Fruit fly (Drosophila melanogaster) whole organism, embryonic: ENCODE results near the gene Nepl13.

Experiments
- CG11093 ChIP-seq: fragments of 200-800 bp; sonication (Bioruptor generic); IDR thresholded peaks from 3 replicates; pipeline ENCODE4 v1.3.6; 2022; ENCODE audit warnings: missing biosample characterization, missing genetic modification characterization
- CG11504 ChIP-seq: fragments of 200-800 bp; sonication (Bioruptor generic); optimal IDR thresholded peaks from 3 replicates; lab custom pipeline; 2019; ENCODE audit warnings: missing biosample characterization, mild to moderate bottlenecking, missing genetic modification characterization, moderate library complexity
- CG12769 ChIP-seq: fragments of 200-800 bp; sonication (Bioruptor generic); optimal IDR thresholded peaks from 2 replicates; lab custom pipeline; 2019; ENCODE audit warnings: missing biosample characterization, mild to moderate bottlenecking, missing genetic modification characterization, moderate library complexity
- CG14014 ChIP-seq: fragments of 200-800 bp; sonication (Bioruptor generic); IDR thresholded peaks from 2 replicates; pipeline ENCODE4 v1.3.6; 2022; ENCODE audit warnings: missing biosample characterization, missing genetic modification characterization
- CG14710 ChIP-seq: fragments of 200-800 bp; sonication (Bioruptor generic); optimal IDR thresholded peaks from 3 replicates; lab custom pipeline; 2019; ENCODE audit warnings: missing biosample characterization, mild to moderate bottlenecking, missing genetic modification characterization, moderate library complexity
- CG1792 ChIP-seq: fragments of 200-800 bp; sonication (Bioruptor generic); optimal IDR thresholded peaks from 2 replicates; lab custom pipeline; 2016; ENCODE audit warnings: missing biosample characterization, missing genetic modification characterization
- CG18011 ChIP-seq: fragments of 200-800 bp; sonication (Bioruptor generic); optimal IDR thresholded peaks from 2 replicates; lab custom pipeline; 2017; ENCODE audit warnings: missing biosample characterization, missing genetic modification characterization, mild to moderate bottlenecking, moderate library complexity, missing genotype
- CG2199 ChIP-seq: fragments of 200-800 bp; sonication (Bioruptor generic); IDR thresholded peaks from 3 replicates; pipeline ENCODE4 v1.3.6; 2022; ENCODE audit warnings: missing biosample characterization, missing genetic modification characterization
- CG2875 ChIP-seq: fragments of 200-800 bp; sonication (Bioruptor generic); optimal IDR thresholded peaks from 2 replicates; lab custom pipeline; 2017; ENCODE audit warnings: missing biosample characterization, mild to moderate bottlenecking, missing genetic modification characterization, missing genetic modification reagents
- CG33213 ChIP-seq: fragments of 200-800 bp; sonication (Bioruptor generic); optimal IDR thresholded peaks from 3 replicates; lab custom pipeline; 2016; ENCODE audit warnings: missing biosample characterization, missing genetic modification characterization
- CG3726 ChIP-seq: fragments of 200-800 bp; sonication (Bioruptor generic); IDR thresholded peaks from 3 replicates; pipeline ENCODE4, ENCODE4 v1.3.6; 2022; ENCODE audit warnings: missing biosample characterization, missing genetic modification characterization
- CG6813 ChIP-seq: fragments of 200-800 bp; sonication (Bioruptor generic); optimal IDR thresholded peaks from 2 replicates; lab custom pipeline; 2017; ENCODE audit warnings: missing biosample characterization, missing genetic modification characterization, mild to moderate bottlenecking, moderate library complexity, missing genetic modification reagents
- CG7556 ChIP-seq: fragments of 200-800 bp; sonication (Bioruptor generic); optimal IDR thresholded peaks from 2 replicates; lab custom pipeline; 2017; ENCODE audit warnings: missing biosample characterization, mild to moderate bottlenecking, missing genetic modification characterization
- CG9817 ChIP-seq: fragments of 200-800 bp; sonication (Bioruptor generic); optimal IDR thresholded peaks from 2 replicates; lab custom pipeline; 2018; ENCODE audit warnings: missing biosample characterization, mild to moderate bottlenecking, missing genetic modification characterization, moderate library complexity
- Camta ChIP-seq: fragments of 200-800 bp; sonication (Bioruptor generic); optimal IDR thresholded peaks from 2 replicates; lab custom pipeline; 2016; ENCODE audit warnings: missing biosample characterization, missing genetic modification characterization
- CrebB ChIP-seq: fragments of 200-800 bp; sonication (Bioruptor generic); optimal IDR thresholded peaks from 3 replicates; lab custom pipeline; 2018; ENCODE audit warnings: missing biosample characterization, mild to moderate bottlenecking, missing genetic modification characterization
- Dll ChIP-seq: fragments of 200-800 bp; sonication (Bioruptor generic); IDR thresholded peaks from 4 replicates; pipeline ENCODE4 v1.3.6; 2022; ENCODE audit warnings: missing biosample characterization, missing genetic modification characterization; ENCODE audit not compliant: partially characterized antibody
- Dref ChIP-seq: fragments of 200-800 bp; sonication (Bioruptor generic); IDR thresholded peaks from 2 replicates; pipeline ENCODE4 v1.3.6; 2022; ENCODE audit warnings: missing biosample characterization, missing genetic modification characterization
- Drgx ChIP-seq: fragments of 200-800 bp; sonication (Bioruptor generic); IDR thresholded peaks from 2 replicates; pipeline ENCODE4 v1.3.6; 2022; ENCODE audit warnings: missing biosample characterization, missing genetic modification characterization
- MTF-1 ChIP-seq: fragments of 200-800 bp; sonication (Bioruptor generic); optimal IDR thresholded peaks from 2 replicates; lab custom pipeline; 2018; ENCODE audit warnings: missing biosample characterization, mild to moderate bottlenecking, missing genetic modification characterization, borderline replicate concordance
- Med ChIP-seq: fragments of 200-800 bp; sonication (Bioruptor generic); peaks from one replicate; lab custom pipeline; 2016; ENCODE audit warnings: missing biosample characterization, missing genetic modification characterization, mild to moderate bottlenecking, inconsistent platforms, moderate library complexity
- Meics ChIP-seq: fragments of 200-800 bp; sonication (Bioruptor generic); optimal IDR thresholded peaks from 2 replicates; lab custom pipeline; 2017; ENCODE audit warnings: missing biosample characterization, mild to moderate bottlenecking, missing genetic modification characterization
- Myb ChIP-seq: fragments of 200-800 bp; sonication (Bioruptor generic); optimal IDR thresholded peaks from 2 replicates; lab custom pipeline; 2016; ENCODE audit warnings: missing biosample characterization, missing genetic modification characterization
- NK7.1 ChIP-seq: fragments of 200-800 bp; sonication (Bioruptor generic); optimal IDR thresholded peaks from 3 replicates; lab custom pipeline; 2016; ENCODE audit warnings: missing biosample characterization, missing genetic modification characterization
- Oaz ChIP-seq: fragments of 200-800 bp; sonication (Bioruptor generic); IDR thresholded peaks from 2 replicates; pipeline ENCODE4 v1.3.6; 2022; ENCODE audit warnings: missing biosample characterization, missing genetic modification characterization
- Poxn ChIP-seq: fragments of 200-800 bp; sonication (Bioruptor generic); IDR thresholded peaks from 2 replicates; pipeline ENCODE4 v1.3.6; 2022; ENCODE audit warnings: missing biosample characterization, missing genetic modification characterization
- Six4 ChIP-seq: fragments of 200-800 bp; sonication (Bioruptor generic); optimal IDR thresholded peaks from 2 replicates; lab custom pipeline; 2016; ENCODE audit warnings: missing biosample characterization, missing genetic modification characterization
- Xrp1 ChIP-seq: fragments of 200-800 bp; sonication (Bioruptor generic); IDR thresholded peaks from 2 replicates; pipeline ENCODE4 v1.3.6; 2022; ENCODE audit warnings: missing biosample characterization, missing genetic modification characterization
- bsh ChIP-seq, 2 experiments: fragments of 200-800 bp; sonication (Bioruptor generic); optimal IDR thresholded peaks; 2 replicates each; lab custom pipeline; 2017 to 2018; ENCODE audit warnings: mild to moderate bottlenecking in 2 of 2, missing biosample characterization in 2 of 2, missing genetic modification characterization in 2 of 2, moderate library complexity in 1 of 2
- cato ChIP-seq: fragments of 200-800 bp; sonication (Bioruptor generic); optimal IDR thresholded peaks from 2 replicates; lab custom pipeline; 2016; ENCODE audit warnings: missing biosample characterization, missing genetic modification characterization, borderline replicate concordance
- ci ChIP-seq: fragments of 200-800 bp; sonication (Bioruptor generic); IDR thresholded peaks from 3 replicates; pipeline ENCODE4 v1.3.6; 2022; ENCODE audit warnings: missing biosample characterization, missing genetic modification characterization
- dati ChIP-seq: fragments of 200-800 bp; sonication (Bioruptor generic); IDR thresholded peaks from 2 replicates; pipeline ENCODE4 v1.3.6; 2022; ENCODE audit warnings: missing biosample characterization, missing genetic modification characterization
- gcm2 ChIP-seq: fragments of 200-800 bp; sonication (Bioruptor generic); optimal IDR thresholded peaks from 2 replicates; lab custom pipeline; 2016; ENCODE audit warnings: missing biosample characterization, missing genetic modification characterization
- gfzf ChIP-seq: fragments of 200-800 bp; sonication (Bioruptor generic); optimal IDR thresholded peaks from 2 replicates; lab custom pipeline; 2016; ENCODE audit warnings: missing biosample characterization, mild to moderate bottlenecking, missing genetic modification characterization, moderate library complexity
- hbn ChIP-seq: fragments of 200-800 bp; sonication (Bioruptor generic); IDR thresholded peaks from 2 replicates; pipeline ENCODE4 v1.3.6; 2022; ENCODE audit warnings: missing biosample characterization, missing genetic modification characterization; ENCODE audit not compliant: partially characterized antibody
- ind ChIP-seq: fragments of 200-800 bp; sonication (Bioruptor generic); optimal IDR thresholded peaks from 3 replicates; lab custom pipeline; 2016; ENCODE audit warnings: missing biosample characterization, missing genetic modification characterization
- mam ChIP-seq: fragments of 200-800 bp; sonication (Bioruptor generic); optimal IDR thresholded peaks from 3 replicates; lab custom pipeline; 2016; ENCODE audit warnings: missing biosample characterization, missing genetic modification characterization
- nau ChIP-seq: fragments of 200-800 bp; sonication (Bioruptor generic); optimal IDR thresholded peaks from 3 replicates; lab custom pipeline; 2017; ENCODE audit warnings: missing biosample characterization, mild to moderate bottlenecking, missing genetic modification characterization, missing genetic modification reagents
- nerfin-2 ChIP-seq: fragments of 200-800 bp; sonication (Bioruptor generic); IDR thresholded peaks from 2 replicates; pipeline ENCODE4 v1.3.6; 2022; ENCODE audit warnings: missing biosample characterization, missing genetic modification characterization; ENCODE audit not compliant: partially characterized antibody
- onecut ChIP-seq: fragments of 200-800 bp; sonication (Bioruptor generic); IDR thresholded peaks from 2 replicates; pipeline ENCODE4 v1.3.6; 2022; ENCODE audit warnings: missing biosample characterization, missing genetic modification characterization
- phol ChIP-seq: fragments of 200-800 bp; sonication (Bioruptor generic); optimal IDR thresholded peaks from 3 replicates; lab custom pipeline; 2018; ENCODE audit warnings: missing biosample characterization, mild to moderate bottlenecking, missing genetic modification characterization, moderate library complexity
- sob ChIP-seq: fragments of 200-800 bp; sonication (Bioruptor generic); IDR thresholded peaks from 2 replicates; pipeline ENCODE4 v1.3.6; 2022; ENCODE audit warnings: missing biosample characterization, missing genetic modification characterization
- sr ChIP-seq: fragments of 200-800 bp; sonication (Bioruptor generic); IDR thresholded peaks from 3 replicates; pipeline ENCODE4 v1.3.6; 2022; ENCODE audit warnings: missing biosample characterization, missing genetic modification characterization
- trem ChIP-seq: fragments of 200-800 bp; optimal IDR thresholded peaks from 3 replicates; lab custom pipeline; 2019; ENCODE audit warnings: missing biosample characterization, mild to moderate bottlenecking, missing genetic modification characterization, moderate library complexity
- vvl ChIP-seq: fragments of 200-800 bp; sonication (Bioruptor generic); IDR thresholded peaks from 2 replicates; pipeline ENCODE4 v1.3.6; 2022; ENCODE audit warnings: missing biosample characterization, missing genetic modification characterization
- wek ChIP-seq: fragments of 200-800 bp; sonication (Bioruptor generic); optimal IDR thresholded peaks from 3 replicates; lab custom pipeline; 2018; ENCODE audit warnings: missing biosample characterization, mild to moderate bottlenecking, missing genetic modification characterization, moderate library complexity
- zfh2 ChIP-seq: fragments of 200-800 bp; sonication (Bioruptor generic); optimal IDR thresholded peaks from 2 replicates; lab custom pipeline; 2016; ENCODE audit warnings: missing biosample characterization, missing genetic modification characterization

Gene Nepl13

DNA sequence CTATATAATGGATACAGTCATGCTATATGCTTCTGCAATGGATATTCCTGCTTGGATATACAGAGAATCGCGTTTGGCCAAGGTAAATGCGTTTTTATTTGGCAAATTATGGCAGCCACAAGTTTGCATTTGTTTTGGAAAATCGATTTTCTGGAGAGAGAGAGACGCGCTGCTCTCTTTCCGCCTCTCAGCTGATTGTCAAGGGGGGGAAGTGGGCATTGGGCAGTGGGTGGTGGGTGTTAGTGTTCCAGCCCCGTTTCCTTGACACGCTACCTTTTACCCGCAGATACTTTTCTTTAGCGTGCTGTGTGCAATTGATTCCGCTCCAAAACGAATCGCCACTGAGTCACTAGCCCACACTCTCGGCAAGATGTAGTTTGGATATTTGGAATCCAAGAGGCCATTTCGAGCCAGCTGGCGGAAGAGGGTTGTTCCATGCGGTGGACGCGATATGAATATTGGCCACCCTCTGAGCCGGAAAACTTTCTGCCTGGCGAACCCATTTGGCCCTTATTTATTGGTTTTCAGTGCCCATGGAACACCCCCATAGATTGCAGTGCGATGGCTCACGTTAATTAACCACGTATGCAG is 5.6 kb downstream of the Nepl13 start (continued):
- TF ChIP-seq MTF-1 (GFP tag; lab: Kevin White, UChicago) (peak; percentile 58), phol (no peak), Med (GFP tag; lab: Kevin White, UChicago) (peak; percentile 68), CG2199 (GFP tag; lab: Robert Waterston, UW) (0 out of 3 replicates have a peak, but pooled peaks have one; percentile 55), Camta (GFP tag; lab: Kevin White, UChicago) (no peak), onecut (GFP tag; lab: Robert Waterston, UW) (peak; percentile 99), trem (tag; lab: Kevin White, UChicago) (no peak), sr (peak; percentile 46; the same call in 1 of the 3 replicates), CG3726 (GFP tag; lab: Robert Waterston, UW) (no peak), Xrp1 (GFP tag; lab: Robert Waterston, UW) (no peak), CG11504 (tag; lab: Kevin White, UChicago) (no peak), hbn (GFP tag; lab: Robert Waterston, UW) (no peak), gfzf (GFP tag; lab: Kevin White, UChicago) (no peak), ci (GFP tag; lab: Robert Waterston, UW) (no peak), sob (GFP tag; lab: Robert Waterston, UW) (0 out of 2 replicates have a peak, but pooled peaks have one; percentile 25), gcm2 (GFP tag; lab: Kevin White, UChicago) (no peak), Meics (GFP tag; lab: Kevin White, UChicago) (no peak), cato (GFP tag; lab: Kevin White, UChicago) (no peak), Drgx (GFP tag; lab: Robert Waterston, UW) (0 out of 2 replicates have a peak, but pooled peaks have one; percentile 8)

DNA sequence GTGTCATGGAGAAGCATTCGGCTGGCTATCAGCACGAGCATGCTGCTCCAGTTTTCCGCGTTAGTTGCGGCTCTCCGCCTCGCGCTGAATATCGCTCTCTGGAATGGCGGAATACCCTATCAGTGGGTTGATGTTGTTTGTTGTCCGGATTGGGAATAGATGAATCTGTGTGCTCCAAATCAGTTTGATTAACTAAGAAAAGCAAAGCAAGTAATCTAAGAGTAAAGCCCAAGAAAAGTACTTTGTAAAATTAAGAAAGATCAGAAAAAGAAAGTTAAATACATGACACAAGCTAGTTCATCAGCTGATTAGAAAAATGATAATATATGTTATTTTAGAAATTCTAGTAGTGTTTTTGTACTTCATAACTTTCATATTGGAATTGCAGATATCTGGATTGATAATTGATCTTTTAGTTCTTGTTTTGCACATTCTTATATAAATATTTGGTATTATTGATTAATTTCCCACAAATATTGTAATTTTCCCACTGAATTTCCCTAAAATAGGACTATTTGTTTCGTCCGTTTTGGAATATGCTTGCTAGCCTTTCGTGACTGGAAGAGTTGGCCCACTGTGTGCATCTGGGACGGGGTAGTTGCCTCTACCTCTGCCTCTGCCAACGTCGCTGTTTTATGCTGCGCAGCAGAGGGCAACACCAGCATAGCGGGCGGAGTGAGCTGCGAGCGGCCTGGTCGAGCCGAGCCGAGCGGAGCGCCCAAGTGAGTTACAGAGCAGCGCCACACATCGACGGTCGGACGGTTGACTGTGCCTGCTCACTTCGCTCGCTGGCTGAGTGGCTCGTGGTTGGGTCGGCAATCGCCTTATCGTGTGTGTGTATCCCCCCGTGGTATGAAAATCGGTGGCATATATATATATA is 6.7 kb downstream of the Nepl13 start:
- peak; percentile 35 for TF ChIP-seq CG12769 (tag; lab: Kevin White, UChicago)
- TF ChIP-seq CG14710 (tag; lab: Kevin White, UChicago): peak; percentile 40
- peak; percentile 58 for TF ChIP-seq zfh2 (GFP tag; lab: Kevin White, UChicago)
- TF ChIP-seq CG1792: peak; percentile 1
- peak; percentile 67 for TF ChIP-seq Six4 (GFP tag; lab: Kevin White, UChicago)
- peak; percentile 38 for TF ChIP-seq vvl (GFP tag; lab: Robert Waterston, UW)
- no peak for TF ChIP-seq nau
- TF ChIP-seq CG7556 (GFP tag; lab: Kevin White, UChicago): peak; percentile 89
- TF ChIP-seq CrebB (tag; lab: Kevin White, UChicago): peak; percentile 11
- TF ChIP-seq CG6813 (GFP tag; lab: Kevin White, UChicago): peak; percentile 51
- TF ChIP-seq CG2875 (GFP tag; lab: Kevin White, UChicago): no peak
- peak; percentile 17 for TF ChIP-seq Myb (GFP tag; lab: Kevin White, UChicago)
- TF ChIP-seq wek (GFP tag; lab: Kevin White, UChicago): no peak
- TF ChIP-seq ind: peak; percentile 50
- TF ChIP-seq Poxn (GFP tag; lab: Robert Waterston, UW): no peak
- no peak for TF ChIP-seq CG11093 (GFP tag; lab: Robert Waterston, UW)
- TF ChIP-seq CG9817: peak; percentile 41
- TF ChIP-seq dati: no peak
- no peak for TF ChIP-seq Dll
- no peak for TF ChIP-seq NK7.1 (GFP tag; lab: Kevin White, UChicago)
- peak; percentile 58 for TF ChIP-seq mam
- no peak for TF ChIP-seq nerfin-2
- TF ChIP-seq CG33213 (GFP tag; lab: Kevin White, UChicago): no peak
- TF ChIP-seq CG14014 (GFP tag; lab: Robert Waterston, UW): peak; percentile 50; the same call in 1 of the 2 replicates
- TF ChIP-seq bsh (GFP tag; optimal IDR thresholded peaks at IDR 0.05; lab: Kevin White, UChicago): peak in 1 of 2 experiments; percentile 54
- peak; percentile 23; the same call in 1 of the 2 replicates for TF ChIP-seq Oaz (GFP tag; lab: Robert Waterston, UW)
- TF ChIP-seq CG18011 (GFP tag; lab: Kevin White, UChicago): peak; percentile 25
- TF ChIP-seq Dref (GFP tag; lab: Robert Waterston, UW): 0 out of 2 replicates have a peak, but pooled peaks have one; percentile 11
